Worm (Caenorhabditis elegans) whole organism, L2 larva: ENCODE data around the gene fask-1.

Source experiments
- F13H6.1 ChIP-seq: sonication (generic microtip); optimal IDR thresholded peaks from 2 replicates; lab custom pipeline; 2016; ENCODE audit warnings: missing genetic modification characterization, missing compliant biosample characterization
- ZK546.5 ChIP-seq: sonication (generic microtip); optimal IDR thresholded peaks from 2 replicates; lab custom pipeline; 2017; ENCODE audit warnings: missing biosample characterization, missing genetic modification characterization
- alr-1 ChIP-seq: fragments of 150-350 bp; optimal IDR thresholded peaks from 2 replicates; lab custom pipeline; 2014; ENCODE audit warnings: missing biosample characterization, missing genetic modification characterization
- aly-2 ChIP-seq: fragments of 150-350 bp; optimal IDR thresholded peaks from 2 replicates; lab custom pipeline; 2014; ENCODE audit warnings: missing biosample characterization, missing genetic modification characterization
- ama-1 ChIP-seq: fragments of 150-350 bp; optimal IDR thresholded peaks from 2 replicates; lab custom pipeline; 2018; ENCODE audit warnings: inconsistent platforms
- blmp-1 ChIP-seq: sonication (generic microtip); optimal IDR thresholded peaks from 2 replicates; lab custom pipeline; 2017; ENCODE audit warnings: missing genetic modification characterization, mild to moderate bottlenecking, missing compliant biosample characterization, antibody characterized with exemption, moderate library complexity; ENCODE audit not compliant: insufficient read depth
- ceh-82 ChIP-seq: fragments of 150-350 bp; optimal IDR thresholded peaks from 2 replicates; lab custom pipeline; 2014; ENCODE audit warnings: missing biosample characterization, missing genetic modification characterization
- crh-2 ChIP-seq: sonication (generic microtip); optimal IDR thresholded peaks from 2 replicates; lab custom pipeline; 2017; ENCODE audit warnings: missing biosample characterization, missing genetic modification characterization
- dmd-4 ChIP-seq: sonication (generic microtip); optimal IDR thresholded peaks from 2 replicates; lab custom pipeline; 2017; ENCODE audit warnings: missing biosample characterization, missing genetic modification characterization
- egl-27 ChIP-seq: sonication (generic microtip); optimal IDR thresholded peaks from 3 replicates; lab custom pipeline; 2017; ENCODE audit warnings: missing biosample characterization, missing genetic modification reagents, missing genetic modification characterization
- fos-1 ChIP-seq: fragments of 150-350 bp; optimal IDR thresholded peaks from 2 replicates; lab custom pipeline; 2014; ENCODE audit warnings: missing biosample characterization, missing genetic modification characterization
- gmeb-1 ChIP-seq: fragments of 150-350 bp; optimal IDR thresholded peaks from 2 replicates; lab custom pipeline; 2014; ENCODE audit warnings: missing biosample characterization, missing genetic modification characterization
- lin-11 ChIP-seq: fragments of 150-350 bp; sonication (generic microtip); optimal IDR thresholded peaks from 2 replicates; lab custom pipeline; 2014; ENCODE audit warnings: missing biosample characterization, missing genetic modification characterization, inconsistent platforms, mixed read lengths
- lin-13 ChIP-seq: fragments of 150-350 bp; optimal IDR thresholded peaks from 2 replicates; lab custom pipeline; 2014; ENCODE audit warnings: missing biosample characterization, missing genetic modification reagents, missing genetic modification characterization
- lin-39 ChIP-seq: fragments of 150-350 bp; optimal IDR thresholded peaks from 2 replicates; lab custom pipeline; 2014; ENCODE audit warnings: missing biosample characterization, missing genetic modification reagents, missing genetic modification characterization
- mdl-1 ChIP-seq, 2 experiments: fragments of 150-350 bp in 1 of 2; sonication (generic microtip) in 1 of 2; optimal IDR thresholded peaks; 2 replicates each; lab custom pipeline; 2017; ENCODE audit warnings: missing biosample characterization in 2 of 2, missing genetic modification characterization in 2 of 2
- nhr-10 ChIP-seq: sonication (generic microtip); optimal IDR thresholded peaks from 2 replicates; lab custom pipeline; 2017; ENCODE audit warnings: missing biosample characterization, missing genetic modification characterization
- nhr-12 ChIP-seq: fragments of 150-350 bp; optimal IDR thresholded peaks from 2 replicates; lab custom pipeline; 2014; ENCODE audit warnings: missing biosample characterization, missing genetic modification characterization
- nhr-129 ChIP-seq: fragments of 150-350 bp; optimal IDR thresholded peaks from 2 replicates; lab custom pipeline; 2014; ENCODE audit warnings: missing biosample characterization, missing genetic modification characterization
- nhr-21 ChIP-seq: fragments of 150-350 bp; optimal IDR thresholded peaks from 2 replicates; lab custom pipeline; 2014; ENCODE audit warnings: missing biosample characterization, missing genetic modification characterization
- nhr-237 ChIP-seq: fragments of 150-350 bp; optimal IDR thresholded peaks from 2 replicates; lab custom pipeline; 2014; ENCODE audit warnings: missing biosample characterization, missing genetic modification characterization
- nhr-25 ChIP-seq: fragments of 150-350 bp; sonication (generic microtip); optimal IDR thresholded peaks from 3 replicates; lab custom pipeline; 2014; ENCODE audit warnings: missing biosample characterization, missing genetic modification characterization
- nhr-6 ChIP-seq: fragments of 150-350 bp; optimal IDR thresholded peaks from 2 replicates; lab custom pipeline; 2014; ENCODE audit warnings: missing biosample characterization, missing genetic modification characterization
- nhr-77 ChIP-seq: fragments of 150-350 bp; optimal IDR thresholded peaks from 2 replicates; lab custom pipeline; 2014; ENCODE audit warnings: missing biosample characterization, missing genetic modification characterization
- peb-1 ChIP-seq: fragments of 150-350 bp; optimal IDR thresholded peaks from 2 replicates; lab custom pipeline; 2014; ENCODE audit warnings: missing biosample characterization, missing genetic modification characterization
- sem-4 ChIP-seq: fragments of 150-350 bp; optimal IDR thresholded peaks from 2 replicates; lab custom pipeline; 2014; ENCODE audit warnings: missing biosample characterization, missing genetic modification reagents, missing genetic modification characterization
- skn-1 ChIP-seq: sonication (generic microtip); optimal IDR thresholded peaks from 2 replicates; lab custom pipeline; 2017; ENCODE audit warnings: missing biosample characterization, missing genetic modification characterization
- sma-9 ChIP-seq, 2 experiments: fragments of 150-350 bp in 1 of 2; sonication (generic microtip) in 1 of 2; optimal IDR thresholded peaks; 2 replicates each; lab custom pipeline; 2014 to 2016; ENCODE audit warnings: missing genetic modification characterization in 2 of 2, mild to moderate bottlenecking in 1 of 2, missing biosample characterization in 1 of 2, missing compliant biosample characterization in 1 of 2, missing genetic modification reagents in 1 of 2, moderate library complexity in 1 of 2
- unc-39 ChIP-seq: fragments of 150-350 bp; optimal IDR thresholded peaks from 2 replicates; lab custom pipeline; 2014; ENCODE audit warnings: missing biosample characterization, missing genetic modification characterization
- unc-55 ChIP-seq: fragments of 150-350 bp; sonication (generic microtip); optimal IDR thresholded peaks from 3 replicates; lab custom pipeline; 2014; ENCODE audit warnings: missing biosample characterization, missing genetic modification reagents, missing genetic modification characterization
- unc-62 ChIP-seq: fragments of 150-350 bp; optimal IDR thresholded peaks from 2 replicates; lab custom pipeline; 2014; ENCODE audit warnings: missing biosample characterization, missing genetic modification reagents, missing genetic modification characterization
- ztf-1 ChIP-seq: fragments of 200-800 bp; sonication (Bioruptor generic); conservative IDR thresholded peaks from 2 replicates; pipeline ENCODE4 v1.3.6; 2022; ENCODE audit warnings: missing genetic modification characterization, missing compliant biosample characterization
- ztf-11 ChIP-seq: sonication (generic microtip); optimal IDR thresholded peaks from 2 replicates; lab custom pipeline; 2017; ENCODE audit warnings: missing biosample characterization, missing genetic modification characterization
- ztf-4 ChIP-seq: fragments of 150-350 bp; optimal IDR thresholded peaks from 2 replicates; lab custom pipeline; 2014; ENCODE audit warnings: missing biosample characterization, missing genetic modification characterization

fask-1 gene

DNA sequence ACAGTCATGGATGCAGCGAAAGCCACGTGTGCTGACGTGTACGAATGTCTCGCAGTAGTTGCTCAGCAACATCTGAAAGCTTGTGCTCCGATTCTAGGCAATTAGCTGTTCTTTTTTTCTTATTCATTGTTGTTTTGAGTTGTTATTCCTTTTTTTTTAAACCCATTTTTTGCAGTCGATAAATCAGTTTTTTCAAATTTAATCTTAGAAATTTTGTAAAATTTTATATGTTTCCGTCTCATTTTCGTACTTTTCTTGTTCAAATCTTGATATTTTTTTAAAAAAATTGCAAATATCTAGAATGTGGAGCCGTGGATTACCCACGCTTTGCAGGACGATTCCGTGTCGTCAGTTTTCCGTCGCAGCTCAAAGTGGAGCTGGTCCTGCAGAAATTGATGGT is at the start of gene fask-1:
TSS of gene fask-1 (plus strand) at position 301 of the 400 bp plus-strand sequence.
- TF ChIP-seq nhr-129 (no peak), nhr-10 (tag; lab: Kevin White, UChicago) (no peak), nhr-77 (tag; lab: Kevin White, UChicago) (no peak)

ce11 chrIV:13051073-13051472 is 49.4 kb upstream of the fask-1 start, which contains the start of gene scl-11:
scl-11 (plus strand) TSS chrIV:13051373.
- TF ChIP-seq ceh-82 (no peak), nhr-10 (tag; lab: Kevin White, UChicago) (no peak), skn-1 (tag; lab: Kevin White, UChicago) (no peak)

DNA sequence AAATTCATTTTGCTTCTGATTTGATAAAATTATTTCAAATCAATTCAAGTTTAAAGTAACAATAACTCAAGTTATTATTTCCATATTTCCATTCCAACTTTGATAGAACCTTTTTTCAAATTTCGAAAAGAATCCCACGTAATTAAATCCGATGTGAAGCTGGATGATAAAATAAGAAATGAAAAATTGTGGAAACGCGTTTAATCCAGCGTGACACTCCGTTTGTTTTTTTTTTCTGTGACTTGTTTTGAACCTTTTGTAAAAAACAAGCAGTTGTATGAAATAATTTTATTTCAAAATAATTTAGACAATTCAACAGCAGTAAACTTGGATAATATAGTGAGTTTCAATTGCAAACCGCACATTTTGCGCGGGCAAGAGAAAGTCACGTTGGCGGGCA is 47.9 kb upstream of the fask-1 start, which contains the start of gene F49E11.7:
TSS of gene F49E11.7 (plus strand) at position 301 of the 400 bp plus-strand sequence.
- TF ChIP-seq peb-1 (no peak), unc-55 (GFP tag; lab: Kevin White, UChicago) (no peak), blmp-1 (tag; lab: Kevin White, UChicago) (no peak), F13H6.1 (tag; lab: Kevin White, UChicago) (no peak)
- TF ChIP-seq, all 48 proteins: peak for 0

- TF ChIP-seq unc-39 (tag; lab: Kevin White, UChicago) (no peak), nhr-129 (no peak), peb-1 (no peak), fos-1 (no peak), dmd-4 (tag; lab: Kevin White, UChicago) (no peak), lin-13 (GFP tag; lab: Kevin White, UChicago) (no peak), ztf-11 (tag; lab: Kevin White, UChicago) (no peak), nhr-77 (tag; lab: Kevin White, UChicago) (no peak), lin-39 (tag; lab: Kevin White, UChicago) (no peak), mdl-1 (tag; optimal IDR thresholded peaks at IDR 0.05; lab: Kevin White, UChicago) (no peak), aly-2 (tag; lab: Kevin White, UChicago) (no peak), ZK546.5 (tag; lab: Kevin White, UChicago) (no peak)
- TF ChIP-seq, all 48 proteins: peak for 0
These were observed 44.5 kb upstream of the fask-1 start, which contains the start of gene scl-1 for ce11 chrIV:13056026-13056425. scl-1 (plus strand) TSS chrIV:13056326.

DNA sequence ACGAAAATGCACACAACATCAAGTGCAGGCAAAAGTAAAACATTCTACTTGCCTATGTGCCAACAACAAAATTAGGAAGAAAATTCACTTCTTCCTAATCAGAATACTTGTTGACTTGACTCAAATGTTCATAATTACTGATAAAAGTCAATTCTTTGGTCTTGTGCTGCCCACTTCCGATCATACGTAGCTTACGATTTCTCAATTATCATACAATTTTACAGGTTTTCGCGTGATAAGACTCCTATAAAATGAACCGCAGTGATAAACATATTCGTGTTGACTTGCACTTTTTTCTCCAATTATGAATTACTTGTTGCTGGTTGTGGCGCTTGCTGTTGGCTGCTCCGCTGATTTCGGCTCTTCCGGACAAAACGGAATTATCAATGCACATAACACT is 43.1 kb upstream of the fask-1 start, which contains the start of gene scl-2:
TSS of gene scl-2 (plus strand) at position 293 of the 400 bp plus-strand sequence.
- no peak for TF ChIP-seq nhr-21 (tag; lab: Kevin White, UChicago)
- no peak for TF ChIP-seq nhr-25 (tag; lab: Kevin White, UChicago)
- TF ChIP-seq skn-1 (tag; lab: Kevin White, UChicago): peak; percentile 68
- no peak for TF ChIP-seq ztf-1 (GFP tag; lab: Robert Waterston, UW)
- TF ChIP-seq ZK546.5 (tag; lab: Kevin White, UChicago): no peak
- no peak for TF ChIP-seq sem-4
- no peak for TF ChIP-seq nhr-12
- peak; percentile 80 for TF ChIP-seq sma-9 (GFP tag; optimal IDR thresholded peaks at IDR 0.05; lab: Kevin White, UChicago)
- no peak for TF ChIP-seq sma-9 (tag; optimal IDR thresholded peaks at IDR 0.05; lab: Kevin White, UChicago)
- TF ChIP-seq unc-39 (tag; lab: Kevin White, UChicago): no peak
- no peak for TF ChIP-seq lin-39 (tag; lab: Kevin White, UChicago)
- peak; percentile 54 for TF ChIP-seq crh-2 (tag; lab: Kevin White, UChicago)
- TF ChIP-seq ceh-82: no peak
- no peak for TF ChIP-seq lin-13 (GFP tag; lab: Kevin White, UChicago)
- TF ChIP-seq nhr-129: peak; percentile 30
- peak; percentile 46 for TF ChIP-seq gmeb-1 (tag; lab: Kevin White, UChicago)
- TF ChIP-seq nhr-77 (tag; lab: Kevin White, UChicago): no peak
- peak; percentile 11 for TF ChIP-seq egl-27
- TF ChIP-seq fos-1: peak; percentile 98
- TF ChIP-seq lin-11 (tag; lab: Kevin White, UChicago): no peak
- TF ChIP-seq F13H6.1 (tag; lab: Kevin White, UChicago): peak; percentile 12

DNA sequence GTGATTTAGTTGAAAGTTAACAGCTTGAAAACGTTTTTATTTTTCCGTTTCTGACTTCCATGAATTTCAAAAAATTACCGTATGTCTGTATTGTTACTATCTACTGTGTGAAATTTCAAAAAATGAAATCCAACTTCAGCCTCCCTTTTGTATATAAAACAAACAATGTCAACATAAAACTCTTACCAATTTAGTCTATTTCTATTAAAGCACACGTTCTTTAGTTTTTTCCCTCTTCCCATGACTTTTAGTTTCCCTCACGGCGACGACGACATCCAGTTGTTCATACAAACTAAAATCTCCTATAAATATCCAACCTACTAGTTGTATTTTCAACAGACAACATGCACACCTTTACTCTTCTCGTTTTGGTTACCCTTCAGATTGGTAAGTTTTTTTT is 41.2 kb upstream of the fask-1 start, which contains the start of gene scl-3:
TSS of gene scl-3 (plus strand) at position 301 of the 400 bp plus-strand sequence.
- TF ChIP-seq sem-4 (no peak), fos-1 (no peak), nhr-25 (tag; lab: Kevin White, UChicago) (no peak), egl-27 (no peak), sma-9 (GFP tag; optimal IDR thresholded peaks at IDR 0.05; lab: Kevin White, UChicago) (no peak), sma-9 (tag; optimal IDR thresholded peaks at IDR 0.05; lab: Kevin White, UChicago) (no peak), unc-39 (tag; lab: Kevin White, UChicago) (no peak), nhr-237 (tag; lab: Kevin White, UChicago) (no peak), ama-1 (lab: Kevin White, UChicago) (no peak), ztf-1 (GFP tag; lab: Robert Waterston, UW) (no peak), ZK546.5 (tag; lab: Kevin White, UChicago) (no peak), dmd-4 (tag; lab: Kevin White, UChicago) (no peak), ztf-4 (tag; lab: Kevin White, UChicago) (no peak), ztf-11 (tag; lab: Kevin White, UChicago) (no peak), unc-62 (GFP tag; lab: Kevin White, UChicago) (no peak), nhr-6 (no peak), F13H6.1 (tag; lab: Kevin White, UChicago) (no peak), alr-1 (tag; lab: Kevin White, UChicago) (no peak)
